Fruit fly (Drosophila melanogaster) whole organism, embryonic: ENCODE data around the gene AP-1mu.

ENCODE experiments used
- Ada2b ChIP-seq: fragments of 200-800 bp; sonication (Bioruptor generic); IDR thresholded peaks from 2 replicates; pipeline ENCODE4 v1.3.6; 2022; ENCODE audit warnings: missing biosample characterization, missing genetic modification characterization
- Atf6 ChIP-seq: fragments of 200-800 bp; sonication (Bioruptor generic); IDR thresholded peaks from 2 replicates; pipeline ENCODE4 v1.3.6; 2022; ENCODE audit warnings: missing biosample characterization, missing genetic modification characterization
- B-H2 ChIP-seq: fragments of 200-800 bp; sonication (Bioruptor generic); optimal IDR thresholded peaks from 2 replicates; lab custom pipeline; 2018; ENCODE audit warnings: missing biosample characterization, mild to moderate bottlenecking, missing genetic modification characterization
- CG10565 ChIP-seq: fragments of 200-800 bp; sonication (Bioruptor generic); optimal IDR thresholded peaks from 3 replicates; lab custom pipeline; 2016; ENCODE audit warnings: missing biosample characterization, mild to moderate bottlenecking, missing genetic modification characterization
- CG13287 ChIP-seq: fragments of 200-800 bp; sonication (Bioruptor generic); IDR thresholded peaks from 2 replicates; pipeline ENCODE4 v1.3.6; 2022; ENCODE audit warnings: missing biosample characterization, missing genetic modification characterization; ENCODE audit not compliant: partially characterized antibody
- CG14441 ChIP-seq: fragments of 200-800 bp; sonication (Bioruptor generic); IDR thresholded peaks from 2 replicates; pipeline ENCODE4 v1.3.6; 2022; ENCODE audit warnings: missing biosample characterization, missing genetic modification characterization
- CG15073 ChIP-seq: fragments of 200-800 bp; sonication (Bioruptor generic); optimal IDR thresholded peaks from 2 replicates; lab custom pipeline; 2016; ENCODE audit warnings: missing biosample characterization, missing genetic modification characterization
- CG1603 ChIP-seq: fragments of 200-800 bp; sonication (Bioruptor generic); optimal IDR thresholded peaks from 2 replicates; lab custom pipeline; 2019; ENCODE audit warnings: missing biosample characterization, mild to moderate bottlenecking, missing genetic modification characterization, moderate library complexity
- CG17361 ChIP-seq: fragments of 200-800 bp; sonication (Bioruptor generic); IDR thresholded peaks from 3 replicates; pipeline ENCODE4 v1.3.6; 2022; ENCODE audit warnings: missing biosample characterization, missing genetic modification characterization
- CG32767 ChIP-seq: fragments of 200-800 bp; sonication (Bioruptor generic); IDR thresholded peaks from 2 replicates; pipeline ENCODE4 v1.3.6; 2022; ENCODE audit warnings: missing biosample characterization, missing genetic modification characterization
- CG3281 ChIP-seq: fragments of 200-800 bp; sonication (Bioruptor generic); optimal IDR thresholded peaks from 3 replicates; lab custom pipeline; 2017; ENCODE audit warnings: missing biosample characterization, mild to moderate bottlenecking, missing genetic modification characterization
- CG33557 ChIP-seq: fragments of 200-800 bp; sonication (Bioruptor generic); optimal IDR thresholded peaks from 2 replicates; lab custom pipeline; 2019; ENCODE audit warnings: missing biosample characterization, mild to moderate bottlenecking, missing genetic modification characterization, moderate library complexity
- CG4854 ChIP-seq: fragments of 200-800 bp; sonication (Bioruptor generic); optimal IDR thresholded peaks from 2 replicates; lab custom pipeline; 2016; ENCODE audit warnings: missing biosample characterization, missing genetic modification characterization, inconsistent platforms
- CG7839 ChIP-seq: fragments of 200-800 bp; sonication (Bioruptor generic); optimal IDR thresholded peaks from 3 replicates; lab custom pipeline; 2018; ENCODE audit warnings: missing biosample characterization, mild to moderate bottlenecking, missing genetic modification characterization, moderate library complexity
- CG7987 ChIP-seq: fragments of 200-800 bp; sonication (Bioruptor generic); optimal IDR thresholded peaks from 2 replicates; lab custom pipeline; 2018; ENCODE audit warnings: missing biosample characterization, mild to moderate bottlenecking, missing genetic modification characterization, moderate library complexity
- CHES-1-like ChIP-seq: fragments of 200-800 bp; sonication (Bioruptor generic); optimal IDR thresholded peaks from 2 replicates; lab custom pipeline; 2016; ENCODE audit warnings: missing biosample characterization, missing genetic modification characterization
- CrebB ChIP-seq: fragments of 200-800 bp; sonication (Bioruptor generic); optimal IDR thresholded peaks from 3 replicates; lab custom pipeline; 2018; ENCODE audit warnings: missing biosample characterization, mild to moderate bottlenecking, missing genetic modification characterization
- Dip2 ChIP-seq: fragments of 200-800 bp; sonication (Bioruptor generic); IDR thresholded peaks from 2 replicates; pipeline ENCODE4 v1.3.6; 2022; ENCODE audit warnings: missing biosample characterization, missing genetic modification characterization
- Eip74EF ChIP-seq, 2 experiments: fragments of 200-800 bp in 1 of 2; fragments of >200 bp in 1 of 2; sonication (Bioruptor generic) in 1 of 2; optimal IDR thresholded peaks; 2 replicates each; lab custom pipeline; 2017 to 2019; ENCODE audit warnings: missing biosample characterization in 2 of 2, missing genetic modification characterization in 2 of 2, mild to moderate bottlenecking in 1 of 2, moderate library complexity in 1 of 2
- Fer1 ChIP-seq: fragments of 200-800 bp; sonication (Bioruptor generic); optimal IDR thresholded peaks from 2 replicates; lab custom pipeline; 2017; ENCODE audit warnings: missing biosample characterization, mild to moderate bottlenecking, missing genetic modification characterization
- HmgD ChIP-seq: fragments of 200-800 bp; sonication (Bioruptor generic); optimal IDR thresholded peaks from 3 replicates; lab custom pipeline; 2016; ENCODE audit warnings: missing biosample characterization, missing genetic modification characterization
- Hr3 ChIP-seq: fragments of 200-800 bp; sonication (Bioruptor generic); optimal IDR thresholded peaks from 3 replicates; lab custom pipeline; 2016; ENCODE audit warnings: missing biosample characterization, missing genetic modification characterization
- Hr51 ChIP-seq, 2 experiments: fragments of 200-800 bp; sonication (Bioruptor generic); optimal IDR thresholded peaks; 2 replicates in 1 of 2; 3 replicates in 1 of 2; lab custom pipeline; 2016 to 2018; ENCODE audit warnings: missing biosample characterization in 2 of 2, missing genetic modification characterization in 2 of 2, mild to moderate bottlenecking in 1 of 2, moderate library complexity in 1 of 2
- Lhr ChIP-seq: fragments of 200-800 bp; sonication (Bioruptor generic); optimal IDR thresholded peaks from 3 replicates; lab custom pipeline; 2017; ENCODE audit warnings: mild to moderate bottlenecking, missing biosample characterization, missing genetic modification reagents, missing genetic modification characterization
- Oaz ChIP-seq: fragments of 200-800 bp; sonication (Bioruptor generic); IDR thresholded peaks from 2 replicates; pipeline ENCODE4 v1.3.6; 2022; ENCODE audit warnings: missing biosample characterization, missing genetic modification characterization
- Ptx1 ChIP-seq: fragments of 200-800 bp; sonication (Bioruptor generic); IDR thresholded peaks from 2 replicates; pipeline ENCODE4 v1.3.6; 2022; ENCODE audit warnings: missing biosample characterization, missing genetic modification characterization
- Scr ChIP-seq: fragments of 200-800 bp; sonication (Bioruptor generic); IDR thresholded peaks from 2 replicates; pipeline ENCODE4 v1.3.6; 2022; ENCODE audit warnings: missing biosample characterization, missing genetic modification characterization; ENCODE audit not compliant: partially characterized antibody
- Sin3A ChIP-seq: fragments of >200 bp; optimal IDR thresholded peaks from 2 replicates; lab custom pipeline; 2018
- Sry-δ ChIP-seq: fragments of 200-800 bp; sonication (Bioruptor generic); optimal IDR thresholded peaks from 2 replicates; lab custom pipeline; 2016; ENCODE audit warnings: missing biosample characterization, missing genetic modification characterization
- Trl ChIP-seq, 3 experiments: fragments of >200 bp in 2 of 3; fragments of 200-800 bp in 1 of 3; sonication (Bioruptor generic) in 1 of 3; optimal IDR thresholded peaks; 2 replicates in 1 of 3; 3 replicates in 2 of 3; lab custom pipeline; 2016 to 2017; ENCODE audit warnings: missing biosample characterization in 1 of 3, missing genetic modification characterization in 1 of 3
- aop ChIP-seq: fragments of 200-800 bp; sonication (Bioruptor generic); IDR thresholded peaks from 2 replicates; pipeline ENCODE4 v1.3.6; 2022; ENCODE audit warnings: missing biosample characterization, missing genetic modification characterization
- ara ChIP-seq: fragments of 200-800 bp; sonication (Bioruptor generic); IDR thresholded peaks from 2 replicates; pipeline ENCODE4 v1.3.6; 2022; ENCODE audit warnings: missing biosample characterization, missing genetic modification characterization
- ash1 ChIP-seq: fragments of 200-800 bp; sonication (Bioruptor generic); optimal IDR thresholded peaks from 2 replicates; lab custom pipeline; 2018; ENCODE audit warnings: missing biosample characterization, mild to moderate bottlenecking, missing genetic modification characterization
- bigmax ChIP-seq: fragments of 200-800 bp; sonication (Bioruptor generic); optimal IDR thresholded peaks from 2 replicates; lab custom pipeline; 2018; ENCODE audit warnings: missing biosample characterization, mild to moderate bottlenecking, missing genetic modification characterization
- bsh ChIP-seq, 2 experiments: fragments of 200-800 bp; sonication (Bioruptor generic); optimal IDR thresholded peaks; 2 replicates each; lab custom pipeline; 2017 to 2018; ENCODE audit warnings: mild to moderate bottlenecking in 2 of 2, missing biosample characterization in 2 of 2, missing genetic modification characterization in 2 of 2, moderate library complexity in 1 of 2
- crc ChIP-seq: fragments of 200-800 bp; sonication (Bioruptor generic); optimal IDR thresholded peaks from 2 replicates; lab custom pipeline; 2016; ENCODE audit warnings: missing biosample characterization, missing genetic modification characterization
- crol ChIP-seq: fragments of 200-800 bp; sonication (Bioruptor generic); IDR thresholded peaks from 2 replicates; pipeline ENCODE4 v1.3.6; 2022; ENCODE audit warnings: missing biosample characterization, missing genetic modification characterization
- dan ChIP-seq: fragments of 200-800 bp; sonication (Bioruptor generic); IDR thresholded peaks from 2 replicates; pipeline ENCODE4 v1.3.6; 2022; ENCODE audit warnings: missing biosample characterization, missing genetic modification characterization
- dati ChIP-seq: fragments of 200-800 bp; sonication (Bioruptor generic); IDR thresholded peaks from 2 replicates; pipeline ENCODE4 v1.3.6; 2022; ENCODE audit warnings: missing biosample characterization, missing genetic modification characterization
- gro ChIP-seq: fragments of 200-800 bp; sonication (Bioruptor generic); optimal IDR thresholded peaks from 2 replicates; lab custom pipeline; 2016; ENCODE audit warnings: missing biosample characterization, missing genetic modification characterization
- gt ChIP-seq: fragments of 200-800 bp; sonication (Bioruptor generic); IDR thresholded peaks from 2 replicates; pipeline ENCODE4 v1.3.6; 2022; ENCODE audit warnings: missing biosample characterization, missing genetic modification characterization
- ind ChIP-seq: fragments of 200-800 bp; sonication (Bioruptor generic); optimal IDR thresholded peaks from 3 replicates; lab custom pipeline; 2016; ENCODE audit warnings: missing biosample characterization, missing genetic modification characterization
- mirr ChIP-seq: fragments of 200-800 bp; sonication (Bioruptor generic); optimal IDR thresholded peaks from 3 replicates; lab custom pipeline; 2018; ENCODE audit warnings: missing biosample characterization, mild to moderate bottlenecking, missing genetic modification characterization
- pb ChIP-seq: fragments of 200-800 bp; sonication (Bioruptor generic); optimal IDR thresholded peaks from 3 replicates; lab custom pipeline; 2016; ENCODE audit warnings: missing biosample characterization, missing genetic modification characterization
- slbo ChIP-seq: fragments of 200-800 bp; sonication (Bioruptor generic); IDR thresholded peaks from 2 replicates; pipeline ENCODE4 v1.3.6; 2022; ENCODE audit warnings: missing biosample characterization, missing genetic modification characterization
- ssp ChIP-seq: fragments of 200-800 bp; sonication (Bioruptor generic); IDR thresholded peaks from 2 replicates; pipeline ENCODE4 v1.3.6; 2022; ENCODE audit warnings: missing biosample characterization, missing genetic modification characterization
- toy ChIP-seq: fragments of 200-800 bp; sonication (Bioruptor generic); IDR thresholded peaks from 2 replicates; pipeline ENCODE4 v1.3.6; 2022; ENCODE audit warnings: missing biosample characterization, missing genetic modification characterization
- trem ChIP-seq: fragments of 200-800 bp; optimal IDR thresholded peaks from 3 replicates; lab custom pipeline; 2019; ENCODE audit warnings: missing biosample characterization, mild to moderate bottlenecking, missing genetic modification characterization, moderate library complexity
- twi ChIP-seq: fragments of 200-800 bp; optimal IDR thresholded peaks from 2 replicates; lab custom pipeline; 2019; ENCODE audit warnings: missing biosample characterization, mild to moderate bottlenecking, missing genetic modification characterization, moderate library complexity
- zf30C ChIP-seq: fragments of 200-800 bp; sonication (Bioruptor generic); optimal IDR thresholded peaks from 3 replicates; lab custom pipeline; 2018; ENCODE audit warnings: missing biosample characterization, mild to moderate bottlenecking, missing genetic modification characterization

The AP-1mu gene

DNA sequence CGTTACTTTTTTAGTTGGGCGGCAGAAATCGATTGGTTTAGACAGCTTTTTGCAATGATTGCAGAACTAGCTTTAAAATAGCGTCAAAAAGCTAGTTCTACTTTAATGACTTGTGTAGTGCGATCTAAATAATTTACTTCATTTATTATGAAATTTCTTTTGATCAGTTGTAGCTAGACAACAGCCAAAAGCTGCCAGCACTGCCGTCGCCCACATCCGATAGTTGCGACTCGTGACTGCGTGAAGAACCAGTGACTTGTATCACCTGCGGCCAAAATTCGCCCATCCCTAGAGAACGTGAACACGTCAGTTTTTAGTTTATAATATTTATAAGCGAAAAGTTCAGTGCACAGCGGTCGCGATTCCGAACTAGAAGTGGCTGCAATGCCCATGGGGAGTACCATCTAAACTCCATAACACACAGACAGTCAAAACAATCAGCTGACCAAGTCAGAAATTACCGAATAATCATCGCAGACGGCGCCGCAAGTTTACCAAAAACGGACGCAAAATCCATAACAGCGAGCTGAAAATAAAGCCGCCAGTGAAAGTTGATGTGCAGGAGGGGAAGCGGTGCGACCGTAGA, 27.4 kb upstream of the AP-1mu start, which contains the start of gene P58IPK (continued):
- TF ChIP-seq Atf6 (GFP tag; lab: Robert Waterston, UW) = no peak; the same call in 1 of the 2 replicates
- peak; percentile 31 for TF ChIP-seq twi (tag; lab: Kevin White, UChicago)
- TF ChIP-seq CG4854 (GFP tag; lab: Kevin White, UChicago) = peak; percentile 33
- TF ChIP-seq CG14441 = peak; percentile 77
- TF ChIP-seq mirr = peak; percentile 0
- no peak for TF ChIP-seq bigmax (GFP tag; lab: Kevin White, UChicago)
- peak; percentile 65 for TF ChIP-seq Lhr (GFP tag; lab: Kevin White, UChicago)
- peak; percentile 75 for TF ChIP-seq CG17361
- TF ChIP-seq dati = no peak
- TF ChIP-seq CrebB = peak; percentile 42
- peak; percentile 97 for TF ChIP-seq CG13287 (GFP tag; lab: Robert Waterston, UW)
- TF ChIP-seq ssp (GFP tag; lab: Robert Waterston, UW) = peak; percentile 76
- TF ChIP-seq ara (GFP tag; lab: Robert Waterston, UW) = no peak
- TF ChIP-seq crc (GFP tag; lab: Kevin White, UChicago) = peak; percentile 54
- peak; percentile 72 for TF ChIP-seq ind (GFP tag; lab: Kevin White, UChicago)
- TF ChIP-seq Sin3A (lab: Kevin White, UChicago) = peak; percentile 82
- peak; percentile 40 for TF ChIP-seq ash1 (GFP tag; lab: Kevin White, UChicago)
- no peak for TF ChIP-seq CG10565 (GFP tag; lab: Kevin White, UChicago)
- TF ChIP-seq CG15073 = no peak
- no peak for TF ChIP-seq Oaz (GFP tag; lab: Robert Waterston, UW)
- peak; percentile 92 for TF ChIP-seq Scr (GFP tag; lab: Robert Waterston, UW)
- TF ChIP-seq zf30C (GFP tag; lab: Kevin White, UChicago) = no peak
- peak; percentile 67 for TF ChIP-seq CG7987 (GFP tag; lab: Kevin White, UChicago)
- peak; percentile 38; the same call in 1 of the 2 replicates for TF ChIP-seq crol
- TF ChIP-seq Ada2b (GFP tag; lab: Robert Waterston, UW) = no peak
- no peak for TF ChIP-seq Dip2 (GFP tag; lab: Robert Waterston, UW)
- peak; percentile 50 for TF ChIP-seq CG7839
- peak; percentile 20 for TF ChIP-seq CG33557 (GFP tag; lab: Kevin White, UChicago)
- TF ChIP-seq Eip74EF (GFP tag; optimal IDR thresholded peaks at IDR 0.05; lab: Kevin White, UChicago) = peak in 1 of 2 experiments; percentile 11
- peak; percentile 31 for TF ChIP-seq CG3281 (GFP tag; lab: Kevin White, UChicago)
- no peak for TF ChIP-seq Trl (optimal IDR thresholded peaks at IDR 0.05; lab: Kevin White, UChicago)
- peak; percentile 70 for TF ChIP-seq Trl (GFP tag; optimal IDR thresholded peaks at IDR 0.05; lab: Kevin White, UChicago)
- TF ChIP-seq HmgD (GFP tag; lab: Kevin White, UChicago) = peak; percentile 62
- peak; percentile 88 for TF ChIP-seq trem (tag; lab: Kevin White, UChicago)
- TF ChIP-seq dan (GFP tag; lab: Robert Waterston, UW) = no peak
- peak in 1 of 2 experiments; percentile 45 for TF ChIP-seq bsh (GFP tag; optimal IDR thresholded peaks at IDR 0.05; lab: Kevin White, UChicago)
- TF ChIP-seq Sry-δ (GFP tag; lab: Kevin White, UChicago) = peak; percentile 97
- TF ChIP-seq pb (GFP tag; lab: Kevin White, UChicago) = peak; percentile 38
- TF ChIP-seq Ptx1 (GFP tag; lab: Robert Waterston, UW) = peak; percentile 52
- TF ChIP-seq CG1603 (tag; lab: Kevin White, UChicago) = peak; percentile 80
- peak; percentile 91 for TF ChIP-seq slbo (GFP tag; lab: Robert Waterston, UW)
- TF ChIP-seq CHES-1-like = peak; percentile 69
- TF ChIP-seq toy (GFP tag; lab: Robert Waterston, UW) = no peak
- TF ChIP-seq gro (GFP tag; lab: Kevin White, UChicago) = peak; percentile 82
- no peak for TF ChIP-seq gt (GFP tag; lab: Robert Waterston, UW)
- TF ChIP-seq aop (GFP tag; lab: Robert Waterston, UW) = no peak
- peak; percentile 48 for TF ChIP-seq B-H2
- peak; percentile 46 for TF ChIP-seq Hr3
- TF ChIP-seq CG32767 = no peak
- peak in 1 of 2 experiments; percentile 78 for TF ChIP-seq Hr51 (GFP tag; optimal IDR thresholded peaks at IDR 0.05; lab: Kevin White, UChicago)
- peak; percentile 41 for TF ChIP-seq Fer1
